Worm (Caenorhabditis elegans) whole organism, midembryonic: ENCODE results near the gene cdr-4.

Experiments used
- T22C8.4 ChIP-seq: fragments of 200-800 bp; sonication (Bioruptor generic); IDR thresholded peaks from 2 replicates; pipeline ENCODE4 v1.3.6; 2022; ENCODE audit warnings: missing genetic modification characterization, missing compliant biosample characterization
- flt-1 ChIP-seq: fragments of 200-800 bp; sonication (Bioruptor generic); IDR thresholded peaks from 2 replicates; pipeline ENCODE4 v1.3.6; 2022; ENCODE audit warnings: missing genetic modification characterization, missing compliant biosample characterization
- med-1 ChIP-seq: sonication (generic microtip); optimal IDR thresholded peaks from 2 replicates; lab custom pipeline; 2017; ENCODE audit warnings: missing genetic modification characterization, mild to moderate bottlenecking, missing compliant biosample characterization, antibody characterized with exemption, missing genetic modification reagents; ENCODE audit not compliant: insufficient read depth
- ref-1 ChIP-seq: fragments of 200-800 bp; sonication (Bioruptor generic); conservative IDR thresholded peaks from 2 replicates; pipeline ENCODE4 v1.3.6; 2022; ENCODE audit warnings: missing genetic modification reagents, missing genetic modification characterization, missing compliant biosample characterization
- tab-1 ChIP-seq: fragments of 200-800 bp; sonication (Bioruptor generic); IDR thresholded peaks from 2 replicates; pipeline ENCODE4 v1.3.6; 2022; ENCODE audit warnings: missing genetic modification characterization, missing compliant biosample characterization
- ztf-23 ChIP-seq: fragments of 200-800 bp; sonication (Bioruptor generic); IDR thresholded peaks from 2 replicates; pipeline ENCODE4 v1.3.6; 2022; ENCODE audit warnings: missing genetic modification reagents, missing genetic modification characterization, missing compliant biosample characterization
- ztf-29 ChIP-seq: fragments of 200-800 bp; sonication (Bioruptor generic); IDR thresholded peaks from 2 replicates; pipeline ENCODE4 v1.3.6; 2022; ENCODE audit warnings: missing genetic modification reagents, missing genetic modification characterization, missing compliant biosample characterization

ce11 chrV:12410416-12411001 is 2.1 kb upstream of the cdr-4 start, which contains the start of gene hrg-2:
- TF ChIP-seq ref-1 (GFP tag; lab: Robert Waterston, UW) (no peak), T22C8.4 (GFP tag; lab: Robert Waterston, UW) (no peak), tab-1 (no peak), flt-1 (no peak), med-1 (GFP tag; lab: Kevin White, UChicago) (no peak), ztf-29 (GFP tag; lab: Robert Waterston, UW) (no peak), ztf-23 (no peak)
